Fruit fly (Drosophila melanogaster) whole organism, prepupa: ENCODE results near the gene sqh.
A peak's percentile ranks its signal among the peaks of the same experiment; 100 is the strongest.

ENCODE experiments used
- Blimp-1 ChIP-seq: fragments of 200-800 bp; sonication (Bioruptor generic); optimal IDR thresholded peaks from 3 replicates; lab custom pipeline; 2017; ENCODE audit warnings: missing biosample characterization, missing genetic modification characterization, mild to moderate bottlenecking, moderate library complexity, missing genetic modification reagents
- CG10631 ChIP-seq: fragments of 200-800 bp; sonication (Bioruptor generic); optimal IDR thresholded peaks from 2 replicates; lab custom pipeline; 2016; ENCODE audit warnings: missing biosample characterization, missing genetic modification characterization
- CG11294 ChIP-seq: fragments of 200-800 bp; sonication (Bioruptor generic); IDR thresholded peaks from 2 replicates; pipeline ENCODE4 v1.3.6; 2022; ENCODE audit warnings: missing biosample characterization, missing genetic modification characterization
- CG11762 ChIP-seq: fragments of 200-800 bp; sonication (Bioruptor generic); optimal IDR thresholded peaks from 3 replicates; lab custom pipeline; 2016; ENCODE audit warnings: missing biosample characterization, missing genetic modification characterization; ENCODE audit not compliant: insufficient read depth
- CG11902 ChIP-seq: fragments of 200-800 bp; sonication (Bioruptor generic); optimal IDR thresholded peaks from 3 replicates; lab custom pipeline; 2016; ENCODE audit warnings: missing biosample characterization, missing genetic modification characterization
- CG15336 ChIP-seq: fragments of 200-800 bp; sonication (Bioruptor generic); IDR thresholded peaks from 2 replicates; pipeline ENCODE4 v1.3.6; 2022; ENCODE audit warnings: missing biosample characterization, missing genetic modification characterization
- CG1621 ChIP-seq: fragments of 200-800 bp; sonication (Bioruptor generic); optimal IDR thresholded peaks from 3 replicates; lab custom pipeline; 2018; ENCODE audit warnings: missing biosample characterization, mild to moderate bottlenecking, missing genetic modification characterization
- CG16779 ChIP-seq: fragments of 200-800 bp; sonication (Bioruptor generic); optimal IDR thresholded peaks from 3 replicates; lab custom pipeline; 2017; ENCODE audit warnings: missing biosample characterization, mild to moderate bottlenecking, missing genetic modification characterization
- CG31627 ChIP-seq: fragments of 200-800 bp; sonication (Bioruptor generic); optimal IDR thresholded peaks from 3 replicates; lab custom pipeline; 2016; ENCODE audit warnings: missing biosample characterization, missing genetic modification characterization
- CG32006 ChIP-seq: fragments of 200-800 bp; sonication (Bioruptor generic); optimal IDR thresholded peaks from 3 replicates; lab custom pipeline; 2017; ENCODE audit warnings: missing biosample characterization, mild to moderate bottlenecking, missing genetic modification characterization
- CG34406 ChIP-seq: fragments of 200-800 bp; sonication (Bioruptor generic); optimal IDR thresholded peaks from 3 replicates; lab custom pipeline; 2016; ENCODE audit warnings: missing biosample characterization, missing genetic modification characterization
- CG3919 ChIP-seq: fragments of 200-800 bp; sonication (Bioruptor generic); optimal IDR thresholded peaks from 3 replicates; lab custom pipeline; 2016; ENCODE audit warnings: missing biosample characterization, missing genetic modification characterization
- CG4318 ChIP-seq: fragments of 200-800 bp; sonication (Bioruptor generic); optimal IDR thresholded peaks from 3 replicates; lab custom pipeline; 2017; ENCODE audit warnings: missing biosample characterization, mild to moderate bottlenecking, missing genetic modification characterization
- CG6163 ChIP-seq: fragments of 200-800 bp; sonication (Bioruptor generic); IDR thresholded peaks from 3 replicates; pipeline ENCODE4 v1.3.6; 2022; ENCODE audit warnings: missing biosample characterization, missing genetic modification characterization
- CG6792 ChIP-seq: fragments of 200-800 bp; sonication (Bioruptor generic); optimal IDR thresholded peaks from 3 replicates; lab custom pipeline; 2016; ENCODE audit warnings: missing biosample characterization, missing genetic modification characterization
- CG6854 ChIP-seq: fragments of 200-800 bp; sonication (Bioruptor generic); optimal IDR thresholded peaks from 2 replicates; lab custom pipeline; 2017; ENCODE audit warnings: missing biosample characterization, mild to moderate bottlenecking, missing genetic modification characterization
- CG7368 ChIP-seq: fragments of 200-800 bp; sonication (Bioruptor generic); optimal IDR thresholded peaks from 3 replicates; lab custom pipeline; 2016; ENCODE audit warnings: missing biosample characterization, missing genetic modification characterization
- CG8319 ChIP-seq: fragments of 200-800 bp; sonication (Bioruptor generic); optimal IDR thresholded peaks from 3 replicates; lab custom pipeline; 2016; ENCODE audit warnings: missing biosample characterization, missing genetic modification characterization
- CG8632 ChIP-seq: fragments of 200-800 bp; sonication (Bioruptor generic); optimal IDR thresholded peaks from 3 replicates; lab custom pipeline; 2016; ENCODE audit warnings: missing biosample characterization, missing genetic modification characterization
- CG9139 ChIP-seq: fragments of 200-800 bp; sonication (Bioruptor generic); optimal IDR thresholded peaks from 3 replicates; lab custom pipeline; 2017; ENCODE audit warnings: missing biosample characterization, mild to moderate bottlenecking, missing genetic modification characterization
- Eip75B ChIP-seq: fragments of 200-800 bp; sonication (Bioruptor generic); optimal IDR thresholded peaks from 3 replicates; lab custom pipeline; 2016; ENCODE audit warnings: missing biosample characterization, missing genetic modification characterization
- Eip78C ChIP-seq: fragments of 200-800 bp; sonication (Bioruptor generic); peaks from one replicate; lab custom pipeline; 2016; ENCODE audit warnings: missing biosample characterization, missing genetic modification characterization
- Eip93F ChIP-seq: fragments of 200-800 bp; sonication (Bioruptor generic); optimal IDR thresholded peaks from 2 replicates; lab custom pipeline; 2016; ENCODE audit warnings: missing biosample characterization, mild to moderate bottlenecking, missing genetic modification characterization
- Ets21C ChIP-seq: fragments of 200-800 bp; sonication (Bioruptor generic); optimal IDR thresholded peaks from 3 replicates; lab custom pipeline; 2016; ENCODE audit warnings: missing biosample characterization, missing genetic modification characterization
- Ets96B ChIP-seq: fragments of 200-800 bp; optimal IDR thresholded peaks from 2 replicates; lab custom pipeline; 2019; ENCODE audit warnings: missing biosample characterization, mild to moderate bottlenecking, missing genetic modification characterization, moderate library complexity
- Hr38 ChIP-seq: sonication (Bioruptor generic); optimal IDR thresholded peaks from 2 replicates; lab custom pipeline; 2016; ENCODE audit warnings: missing biosample characterization, missing genetic modification characterization
- Hr4 ChIP-seq: fragments of 200-800 bp; sonication (Bioruptor generic); optimal IDR thresholded peaks from 3 replicates; lab custom pipeline; 2016; ENCODE audit warnings: missing biosample characterization, missing genetic modification characterization
- Lpt ChIP-seq: fragments of 200-800 bp; sonication (Bioruptor generic); optimal IDR thresholded peaks from 3 replicates; lab custom pipeline; 2016; ENCODE audit warnings: missing biosample characterization, missing genetic modification characterization
- Met ChIP-seq: fragments of 200-800 bp; sonication (Bioruptor generic); optimal IDR thresholded peaks from 3 replicates; lab custom pipeline; 2016; ENCODE audit warnings: missing biosample characterization, missing genetic modification characterization
- OdsH ChIP-seq: fragments of 200-800 bp; sonication (Bioruptor generic); optimal IDR thresholded peaks from 3 replicates; lab custom pipeline; 2016; ENCODE audit warnings: missing biosample characterization, missing genetic modification characterization
- Sox102F ChIP-seq: fragments of 200-800 bp; sonication (Bioruptor generic); optimal IDR thresholded peaks from 2 replicates; lab custom pipeline; 2016; ENCODE audit warnings: missing biosample characterization, mild to moderate bottlenecking, missing genetic modification characterization
- Sox14 ChIP-seq: fragments of 200-800 bp; sonication (Bioruptor generic); optimal IDR thresholded peaks from 3 replicates; lab custom pipeline; 2016; ENCODE audit warnings: missing biosample characterization, missing genetic modification characterization
- Sox15 ChIP-seq: fragments of 200-800 bp; sonication (Bioruptor generic); optimal IDR thresholded peaks from 3 replicates; lab custom pipeline; 2016; ENCODE audit warnings: missing biosample characterization, missing genetic modification characterization
- achi ChIP-seq: fragments of 200-800 bp; sonication (Bioruptor generic); optimal IDR thresholded peaks from 3 replicates; lab custom pipeline; 2016; ENCODE audit warnings: missing biosample characterization, missing genetic modification characterization
- acj6 ChIP-seq: fragments of 200-800 bp; sonication (Bioruptor generic); optimal IDR thresholded peaks from 3 replicates; lab custom pipeline; 2016; ENCODE audit warnings: missing biosample characterization, missing genetic modification characterization
- cyc ChIP-seq: fragments of 200-800 bp; sonication (Bioruptor generic); optimal IDR thresholded peaks from 3 replicates; lab custom pipeline; 2016; ENCODE audit warnings: missing biosample characterization, missing genetic modification characterization
- dac ChIP-seq: fragments of 200-800 bp; sonication (Bioruptor generic); optimal IDR thresholded peaks from 2 replicates; lab custom pipeline; 2017; ENCODE audit warnings: missing biosample characterization, mild to moderate bottlenecking, missing genetic modification characterization
- dsx ChIP-seq: fragments of 200-800 bp; optimal IDR thresholded peaks from 3 replicates; lab custom pipeline; 2019; ENCODE audit warnings: missing biosample characterization, mild to moderate bottlenecking, missing genetic modification characterization, moderate library complexity; ENCODE audit not compliant: poor library complexity, severe bottlenecking
- eg ChIP-seq: fragments of 200-800 bp; sonication (Bioruptor generic); IDR thresholded peaks from 3 replicates; pipeline ENCODE4 v1.3.6; 2022; ENCODE audit warnings: missing biosample characterization, missing genetic modification characterization
- fd59A ChIP-seq: fragments of 200-800 bp; sonication (Bioruptor generic); optimal IDR thresholded peaks from 2 replicates; lab custom pipeline; 2017; ENCODE audit warnings: missing biosample characterization, mild to moderate bottlenecking, missing genetic modification characterization, missing genetic modification reagents
- fd85E ChIP-seq: fragments of 200-800 bp; sonication (Bioruptor generic); optimal IDR thresholded peaks from 3 replicates; lab custom pipeline; 2016; ENCODE audit warnings: missing biosample characterization, missing genetic modification characterization
- fkh ChIP-seq: fragments of 200-800 bp; sonication (Bioruptor generic); optimal IDR thresholded peaks from 3 replicates; lab custom pipeline; 2017; ENCODE audit warnings: missing biosample characterization, mild to moderate bottlenecking, missing genetic modification characterization, moderate library complexity
- lz ChIP-seq: fragments of 200-800 bp; sonication (Bioruptor generic); optimal IDR thresholded peaks from 3 replicates; lab custom pipeline; 2016; ENCODE audit warnings: missing biosample characterization, missing genetic modification characterization
- net ChIP-seq: fragments of 200-800 bp; sonication (Bioruptor generic); optimal IDR thresholded peaks from 3 replicates; lab custom pipeline; 2016; ENCODE audit warnings: missing biosample characterization, missing genetic modification characterization
- pdm3 ChIP-seq: fragments of 200-800 bp; sonication (Bioruptor generic); optimal IDR thresholded peaks from 3 replicates; lab custom pipeline; 2016; ENCODE audit warnings: missing biosample characterization, missing genetic modification characterization
- salr ChIP-seq, 2 experiments: fragments of 200-800 bp; sonication (Bioruptor generic); optimal IDR thresholded peaks; 3 replicates each; lab custom pipeline; 2016 to 2018; ENCODE audit warnings: missing biosample characterization in 2 of 2, missing genetic modification characterization in 2 of 2, mild to moderate bottlenecking in 1 of 2
- ss ChIP-seq, 2 experiments: fragments of 200-800 bp; sonication (Bioruptor generic); optimal IDR thresholded peaks; 2 replicates in 1 of 2; 3 replicates in 1 of 2; lab custom pipeline; 2017 to 2018; ENCODE audit warnings: mild to moderate bottlenecking in 2 of 2, missing biosample characterization in 2 of 2, missing genetic modification characterization in 2 of 2, moderate library complexity in 1 of 2
- topi ChIP-seq: fragments of 200-800 bp; sonication (Bioruptor generic); optimal IDR thresholded peaks from 3 replicates; lab custom pipeline; 2016; ENCODE audit warnings: missing biosample characterization, missing genetic modification characterization
- vri ChIP-seq: fragments of 200-800 bp; sonication (Bioruptor generic); optimal IDR thresholded peaks from 3 replicates; lab custom pipeline; 2016; ENCODE audit warnings: missing biosample characterization, mild to moderate bottlenecking, missing genetic modification characterization

Gene sqh

DNA sequence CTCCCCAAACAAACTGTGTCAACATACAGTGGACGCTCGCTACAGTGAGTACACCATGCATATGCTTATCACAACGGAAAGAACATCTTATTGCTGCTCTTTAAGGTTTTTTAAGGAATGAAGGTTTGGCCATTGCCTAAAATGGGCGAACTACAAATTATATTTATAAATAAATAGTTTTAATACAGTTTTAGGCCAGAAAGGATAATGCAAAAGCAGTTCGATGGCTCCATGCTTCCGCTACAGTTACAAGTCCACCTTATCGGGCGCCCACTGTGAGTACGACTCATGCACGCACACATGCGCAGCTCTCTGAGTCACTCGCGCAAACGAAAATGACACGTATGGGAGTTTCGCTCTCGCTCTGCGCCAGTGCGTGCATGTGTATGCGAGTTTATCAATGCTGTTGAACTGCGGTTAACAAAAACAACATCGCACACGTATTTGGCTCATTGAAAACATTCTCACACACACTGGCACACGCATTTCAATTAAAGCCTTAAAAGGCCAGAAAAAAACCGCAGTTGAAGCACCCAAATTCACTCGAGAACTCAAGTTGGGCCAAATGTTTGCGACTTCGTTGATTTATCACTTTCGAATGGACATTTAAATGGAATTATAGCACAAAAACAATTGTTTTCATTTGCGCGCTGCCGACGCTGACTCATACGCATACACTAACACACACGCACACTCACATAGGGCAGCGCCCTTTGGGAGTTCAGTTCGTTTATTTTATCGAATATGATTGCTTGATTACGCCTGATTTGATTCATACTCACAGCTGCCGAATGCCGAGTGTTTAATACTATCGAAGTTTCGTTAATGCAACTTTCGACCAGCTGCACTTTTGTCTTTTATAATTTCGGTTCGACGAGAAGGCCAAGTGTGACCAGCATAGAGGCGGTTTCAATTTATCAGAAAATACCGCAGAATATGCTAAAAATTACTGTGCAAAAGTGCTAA is at the start of gene sqh:
Gene sqh (minus strand): TSS at position 916 of the 966 bp plus-strand sequence.
- peak; percentile 98 for TF ChIP-seq fkh (GFP tag; lab: Kevin White, UChicago)
- TF ChIP-seq fd85E (GFP tag; lab: Kevin White, UChicago), result peak; percentile 22
- peak; percentile 84 for TF ChIP-seq vri (GFP tag; lab: Kevin White, UChicago)
- peak; percentile 77 for TF ChIP-seq CG7368 (GFP tag; lab: Kevin White, UChicago)
- peak; percentile 86 for TF ChIP-seq pdm3 (GFP tag; lab: Kevin White, UChicago)
- peak; percentile 56 for TF ChIP-seq CG6854 (GFP tag; lab: Kevin White, UChicago)
- peak; percentile 86 for TF ChIP-seq fd59A (GFP tag; lab: Kevin White, UChicago)
- TF ChIP-seq Eip78C (GFP tag; lab: Kevin White, UChicago), result peak; percentile 97
- peak; percentile 90 for TF ChIP-seq acj6 (GFP tag; lab: Kevin White, UChicago)
- peak; percentile 83 for TF ChIP-seq CG4318 (GFP tag; lab: Kevin White, UChicago)
- peak; percentile 84 for TF ChIP-seq CG11294 (GFP tag; lab: Robert Waterston, UW)
- TF ChIP-seq Lpt (GFP tag; lab: Kevin White, UChicago), result peak; percentile 84
- peak; percentile 60 for TF ChIP-seq CG11762 (GFP tag; lab: Kevin White, UChicago)
- TF ChIP-seq cyc (GFP tag; lab: Kevin White, UChicago), result peak; percentile 75
- TF ChIP-seq dac, result peak; percentile 88
- peak; percentile 85 for TF ChIP-seq lz
- peak; percentile 88 for TF ChIP-seq Sox14 (GFP tag; lab: Kevin White, UChicago)
- TF ChIP-seq CG6163 (GFP tag; lab: Robert Waterston, UW), result peak; percentile 87
- peak; percentile 87 for TF ChIP-seq Hr4 (GFP tag; lab: Kevin White, UChicago)
- TF ChIP-seq CG15336 (GFP tag; lab: Robert Waterston, UW), result peak; percentile 94
- TF ChIP-seq Met, result peak; percentile 85
- peak; percentile 80 for TF ChIP-seq CG8632 (GFP tag; lab: Kevin White, UChicago)
- peak; percentile 80 for TF ChIP-seq Sox15 (GFP tag; lab: Kevin White, UChicago)
- TF ChIP-seq CG1621, result peak; percentile 76
- peak; percentile 69 for TF ChIP-seq CG9139
- TF ChIP-seq net (GFP tag; lab: Kevin White, UChicago), result peak; percentile 86
- peak; percentile 85 for TF ChIP-seq CG10631
- TF ChIP-seq eg, result peak; percentile 91
- TF ChIP-seq Sox102F (GFP tag; lab: Kevin White, UChicago), result peak; percentile 84
- TF ChIP-seq CG3919 (GFP tag; lab: Kevin White, UChicago), result peak; percentile 71
- peak; percentile 79 for TF ChIP-seq dsx (GFP tag; lab: Kevin White, UChicago)
- peak; percentile 88 for TF ChIP-seq CG34406
- peak; percentile 61 for TF ChIP-seq Ets21C (GFP tag; lab: Kevin White, UChicago)
- peak; percentile 82 to 91 for TF ChIP-seq ss (GFP tag; optimal IDR thresholded peaks at IDR 0.05; lab: Kevin White, UChicago)
- peak; percentile 63 for TF ChIP-seq Blimp-1 (GFP tag; lab: Kevin White, UChicago)
- peak; percentile 93 for TF ChIP-seq CG32006 (GFP tag; lab: Kevin White, UChicago)
- peak; percentile 91 for TF ChIP-seq Eip93F (GFP tag; lab: Kevin White, UChicago)
- TF ChIP-seq salr (GFP tag; optimal IDR thresholded peaks at IDR 0.05; lab: Kevin White, UChicago), result peak; percentile 69 to 75
- no peak for TF ChIP-seq Hr38 (GFP tag; lab: Kevin White, UChicago)
- peak; percentile 93 for TF ChIP-seq OdsH (GFP tag; lab: Kevin White, UChicago)
- peak; percentile 66 for TF ChIP-seq CG16779
- peak; percentile 64 for TF ChIP-seq CG8319 (GFP tag; lab: Kevin White, UChicago)
- peak; percentile 77 for TF ChIP-seq Ets96B (tag; lab: Kevin White, UChicago)
- peak; percentile 75 for TF ChIP-seq CG31627 (GFP tag; lab: Kevin White, UChicago)
- TF ChIP-seq topi (GFP tag; lab: Kevin White, UChicago), result peak; percentile 85
- peak; percentile 65 for TF ChIP-seq CG11902 (GFP tag; lab: Kevin White, UChicago)
- peak; percentile 88 for TF ChIP-seq achi (GFP tag; lab: Kevin White, UChicago)
- TF ChIP-seq CG6792 (GFP tag; lab: Kevin White, UChicago), result peak; percentile 85
- TF ChIP-seq Eip75B (GFP tag; lab: Kevin White, UChicago), result peak; percentile 78
